Worm (Caenorhabditis elegans) whole organism, L3 larva: ENCODE measurements around the gene cogc-6.

Experiments used
- ceh-28 ChIP-seq: fragments of 150-350 bp; optimal IDR thresholded peaks from 2 replicates; lab custom pipeline; 2014; ENCODE audit warnings: missing biosample characterization, missing genetic modification reagents, missing genetic modification characterization
- ceh-82 ChIP-seq: fragments of 150-350 bp; optimal IDR thresholded peaks from 2 replicates; lab custom pipeline; 2014; ENCODE audit warnings: missing biosample characterization, missing genetic modification characterization
- ceh-9 ChIP-seq: sonication (generic microtip); optimal IDR thresholded peaks from 2 replicates; lab custom pipeline; 2018; ENCODE audit warnings: missing biosample characterization, missing genetic modification characterization
- eor-1 ChIP-seq, 2 experiments: fragments of 150-350 bp; optimal IDR thresholded peaks; 2 replicates each; lab custom pipeline; 2014 to 2018; ENCODE audit warnings: missing biosample characterization in 2 of 2, missing genetic modification characterization in 2 of 2
- lin-15B ChIP-seq: fragments of 150-350 bp; optimal IDR thresholded peaks from 2 replicates; lab custom pipeline; 2014; ENCODE audit warnings: missing biosample characterization, missing genetic modification characterization
- nhr-43 ChIP-seq: sonication (generic microtip); optimal IDR thresholded peaks from 2 replicates; lab custom pipeline; 2016; ENCODE audit warnings: mild to moderate bottlenecking, missing genetic modification characterization, missing compliant biosample characterization; ENCODE audit not compliant: poor library complexity, severe bottlenecking
- pha-4 ChIP-seq: fragments of 150-350 bp; optimal IDR thresholded peaks from 2 replicates; lab custom pipeline; 2014; ENCODE audit warnings: missing biosample characterization, missing genetic modification reagents, missing genetic modification characterization
- unc-39 ChIP-seq: sonication (generic microtip); optimal IDR thresholded peaks from 4 replicates; lab custom pipeline; 2017; ENCODE audit warnings: missing biosample characterization, missing genetic modification characterization

DNA sequence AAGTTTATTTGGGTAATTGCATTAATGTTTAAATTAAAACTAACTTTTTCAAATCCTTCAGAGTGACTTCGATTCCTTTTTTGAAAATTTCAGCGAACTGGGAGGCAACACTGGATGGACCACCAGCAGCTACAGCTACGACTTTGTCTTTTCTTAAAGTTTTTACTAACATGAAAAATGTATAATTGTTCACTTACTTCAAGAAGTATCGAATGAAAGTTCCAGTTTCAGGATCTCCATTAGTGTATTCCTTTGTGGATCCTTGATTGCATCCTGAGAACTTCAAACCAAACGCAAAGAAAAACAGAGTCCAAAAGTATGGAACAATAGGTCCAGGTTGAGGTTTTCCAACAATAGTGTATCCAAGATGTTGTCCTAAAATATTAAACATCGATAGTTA lies 24.1 kb downstream of the cogc-6 start:
- TF ChIP-seq nhr-43 (no peak), unc-39 (tag; lab: Kevin White, UChicago) (no peak), lin-15B (tag; lab: Kevin White, UChicago) (no peak), ceh-82 (tag; lab: Kevin White, UChicago) (no peak), eor-1 (tag; optimal IDR thresholded peaks at IDR 0.05; lab: Kevin White, UChicago) (no peak), ceh-9 (tag; lab: Kevin White, UChicago) (no peak), ceh-28 (tag; lab: Kevin White, UChicago) (no peak), pha-4 (tag; lab: Kevin White, UChicago) (no peak)
